Fruit fly (Drosophila melanogaster) whole organism, embryonic: Measurements from ENCODE around the gene CG7650.

ENCODE experiments used
- Bgb ChIP-seq: fragments of 200-800 bp; sonication (Bioruptor generic); IDR thresholded peaks from 2 replicates; pipeline ENCODE4 v1.3.6; 2022; ENCODE audit warnings: missing biosample characterization, missing genetic modification characterization; ENCODE audit not compliant: partially characterized antibody
- CG1024 ChIP-seq: fragments of 200-800 bp; sonication (Bioruptor generic); IDR thresholded peaks from 2 replicates; pipeline ENCODE4 v1.3.6; 2022; ENCODE audit warnings: missing biosample characterization, missing genetic modification characterization
- CG13123 ChIP-seq: fragments of 200-800 bp; sonication (Bioruptor generic); optimal IDR thresholded peaks from 2 replicates; lab custom pipeline; 2016; ENCODE audit warnings: missing biosample characterization, missing genetic modification characterization
- CG13287 ChIP-seq: fragments of 200-800 bp; sonication (Bioruptor generic); IDR thresholded peaks from 2 replicates; pipeline ENCODE4 v1.3.6; 2022; ENCODE audit warnings: missing biosample characterization, missing genetic modification characterization; ENCODE audit not compliant: partially characterized antibody
- CG14860 ChIP-seq: fragments of 200-800 bp; sonication (Bioruptor generic); IDR thresholded peaks from 3 replicates; pipeline ENCODE4 v1.3.6; 2022; ENCODE audit warnings: missing biosample characterization, missing genetic modification characterization; ENCODE audit not compliant: partially characterized antibody
- CG1603 ChIP-seq: fragments of 200-800 bp; sonication (Bioruptor generic); optimal IDR thresholded peaks from 2 replicates; lab custom pipeline; 2019; ENCODE audit warnings: missing biosample characterization, mild to moderate bottlenecking, missing genetic modification characterization, moderate library complexity
- CG17829 ChIP-seq: fragments of 200-800 bp; optimal IDR thresholded peaks from 2 replicates; lab custom pipeline; 2019; ENCODE audit warnings: missing biosample characterization, mild to moderate bottlenecking, missing genetic modification characterization, moderate library complexity
- CG2116 ChIP-seq: fragments of 200-800 bp; sonication (Bioruptor generic); optimal IDR thresholded peaks from 3 replicates; lab custom pipeline; 2018; ENCODE audit warnings: missing biosample characterization, mild to moderate bottlenecking, missing genetic modification characterization
- CG2712 ChIP-seq: fragments of 200-800 bp; optimal IDR thresholded peaks from 3 replicates; lab custom pipeline; 2019; ENCODE audit warnings: missing biosample characterization, mild to moderate bottlenecking, missing genetic modification characterization, moderate library complexity
- CG42726 ChIP-seq: fragments of 200-800 bp; sonication (Bioruptor generic); IDR thresholded peaks from 2 replicates; pipeline ENCODE4 v1.3.6; 2022; ENCODE audit warnings: missing biosample characterization, missing genetic modification characterization; ENCODE audit not compliant: partially characterized antibody
- CG7745 ChIP-seq: fragments of 200-800 bp; sonication (Bioruptor generic); optimal IDR thresholded peaks from 2 replicates; lab custom pipeline; 2018; ENCODE audit warnings: missing biosample characterization, mild to moderate bottlenecking, missing genetic modification characterization, moderate library complexity
- CG7963 ChIP-seq: fragments of 200-800 bp; sonication (Bioruptor generic); IDR thresholded peaks from 3 replicates; pipeline ENCODE4 v1.3.6; 2022; ENCODE audit warnings: missing biosample characterization, missing genetic modification characterization; ENCODE audit not compliant: partially characterized antibody
- CG8290 ChIP-seq, 3 experiments: fragments of 200-800 bp; sonication (Bioruptor generic); optimal IDR thresholded peaks; 2 replicates each; lab custom pipeline; 2016 to 2019; ENCODE audit warnings: missing biosample characterization in 3 of 3, missing genetic modification characterization in 3 of 3, mild to moderate bottlenecking in 2 of 3, moderate library complexity in 1 of 3
- CG9932 ChIP-seq: fragments of 200-800 bp; sonication (Bioruptor generic); IDR thresholded peaks from 2 replicates; pipeline ENCODE4 v1.3.6; 2022; ENCODE audit warnings: missing biosample characterization, missing genetic modification characterization
- Camta ChIP-seq: fragments of 200-800 bp; sonication (Bioruptor generic); optimal IDR thresholded peaks from 2 replicates; lab custom pipeline; 2016; ENCODE audit warnings: missing biosample characterization, missing genetic modification characterization
- Doc3 ChIP-seq: fragments of 200-800 bp; sonication (Bioruptor generic); IDR thresholded peaks from 3 replicates; pipeline ENCODE4 v1.3.6; 2022; ENCODE audit warnings: missing biosample characterization, missing genetic modification characterization; ENCODE audit not compliant: partially characterized antibody
- Dp ChIP-seq: fragments of 200-800 bp; sonication (Bioruptor generic); optimal IDR thresholded peaks from 2 replicates; lab custom pipeline; 2018; ENCODE audit warnings: missing biosample characterization, mild to moderate bottlenecking, missing genetic modification characterization, moderate library complexity
- Dref ChIP-seq: fragments of 200-800 bp; sonication (Bioruptor generic); IDR thresholded peaks from 2 replicates; pipeline ENCODE4 v1.3.6; 2022; ENCODE audit warnings: missing biosample characterization, missing genetic modification characterization
- Fer1 ChIP-seq: fragments of 200-800 bp; sonication (Bioruptor generic); optimal IDR thresholded peaks from 2 replicates; lab custom pipeline; 2017; ENCODE audit warnings: missing biosample characterization, mild to moderate bottlenecking, missing genetic modification characterization
- HmgZ ChIP-seq: fragments of 200-800 bp; sonication (Bioruptor generic); optimal IDR thresholded peaks from 2 replicates; lab custom pipeline; 2018; ENCODE audit warnings: missing biosample characterization, mild to moderate bottlenecking, missing genetic modification characterization
- MBD-R2 ChIP-seq: fragments of 200-800 bp; sonication (Bioruptor generic); IDR thresholded peaks from 2 replicates; pipeline ENCODE4 v1.3.6; 2022; ENCODE audit warnings: missing biosample characterization, missing genetic modification characterization
- MESR4 ChIP-seq: fragments of 200-800 bp; sonication (Bioruptor generic); optimal IDR thresholded peaks from 2 replicates; lab custom pipeline; 2018; ENCODE audit warnings: missing biosample characterization, mild to moderate bottlenecking, missing genetic modification characterization, moderate library complexity
- Stat92E ChIP-seq, 3 experiments: fragments of >200 bp in 2 of 3; fragments of 200-800 bp in 1 of 3; sonication (Bioruptor generic) in 1 of 3; optimal IDR thresholded peaks; 2 replicates each; lab custom pipeline; 2017 to 2019; ENCODE audit warnings: missing biosample characterization in 3 of 3, missing genetic modification characterization in 3 of 3, mild to moderate bottlenecking in 1 of 3, moderate library complexity in 1 of 3
- YL-1 ChIP-seq: fragments of 200-800 bp; sonication (Bioruptor generic); optimal IDR thresholded peaks from 3 replicates; lab custom pipeline; 2017; ENCODE audit warnings: missing biosample characterization, mild to moderate bottlenecking, missing genetic modification characterization
- amos ChIP-seq: fragments of 200-800 bp; sonication (Bioruptor generic); IDR thresholded peaks from 2 replicates; pipeline ENCODE4 v1.3.6; 2022; ENCODE audit warnings: missing biosample characterization, missing genetic modification characterization; ENCODE audit not compliant: partially characterized antibody
- aop ChIP-seq: fragments of 200-800 bp; sonication (Bioruptor generic); IDR thresholded peaks from 2 replicates; pipeline ENCODE4 v1.3.6; 2022; ENCODE audit warnings: missing biosample characterization, missing genetic modification characterization
- ase ChIP-seq: fragments of 200-800 bp; sonication (Bioruptor generic); IDR thresholded peaks from 3 replicates; pipeline ENCODE4 v1.3.6; 2022; ENCODE audit warnings: missing biosample characterization, missing genetic modification characterization
- chinmo ChIP-seq: fragments of 200-800 bp; sonication (Bioruptor generic); IDR thresholded peaks from 4 replicates; pipeline ENCODE4 v1.3.6; 2022; ENCODE audit warnings: missing biosample characterization, missing genetic modification characterization; ENCODE audit not compliant: partially characterized antibody
- dimm ChIP-seq: fragments of 200-800 bp; sonication (Bioruptor generic); IDR thresholded peaks from 2 replicates; pipeline ENCODE4 v1.3.6; 2022; ENCODE audit warnings: missing biosample characterization, missing genetic modification characterization
- gcm2 ChIP-seq: fragments of 200-800 bp; sonication (Bioruptor generic); optimal IDR thresholded peaks from 2 replicates; lab custom pipeline; 2016; ENCODE audit warnings: missing biosample characterization, missing genetic modification characterization
- h ChIP-seq: fragments of >200 bp; optimal IDR thresholded peaks from 2 replicates; lab custom pipeline; 2017
- ken ChIP-seq: fragments of 200-800 bp; sonication (Bioruptor generic); IDR thresholded peaks from 3 replicates; pipeline ENCODE4 v1.3.6; 2022; ENCODE audit warnings: missing biosample characterization, missing genetic modification characterization
- knrl ChIP-seq: fragments of 200-800 bp; sonication (Bioruptor generic); IDR thresholded peaks from 3 replicates; pipeline ENCODE4 v1.3.6; 2022; ENCODE audit warnings: missing biosample characterization, missing genetic modification characterization; ENCODE audit not compliant: partially characterized antibody
- pzg ChIP-seq: fragments of 200-800 bp; sonication (Bioruptor generic); optimal IDR thresholded peaks from 3 replicates; lab custom pipeline; 2018; ENCODE audit warnings: missing biosample characterization, mild to moderate bottlenecking, missing genetic modification characterization, moderate library complexity
- slp2 ChIP-seq: fragments of 200-800 bp; sonication (Bioruptor generic); optimal IDR thresholded peaks from 2 replicates; lab custom pipeline; 2016; ENCODE audit warnings: missing biosample characterization, missing genetic modification characterization
- tna ChIP-seq: fragments of 200-800 bp; sonication (Bioruptor generic); IDR thresholded peaks from 2 replicates; pipeline ENCODE4 v1.3.6; 2022; ENCODE audit warnings: missing biosample characterization, missing genetic modification characterization; ENCODE audit not compliant: partially characterized antibody
- tup ChIP-seq: fragments of 200-800 bp; sonication (Bioruptor generic); optimal IDR thresholded peaks from 2 replicates; lab custom pipeline; 2016; ENCODE audit warnings: missing biosample characterization, mild to moderate bottlenecking, missing genetic modification characterization, moderate library complexity
- vvl ChIP-seq: fragments of 200-800 bp; sonication (Bioruptor generic); IDR thresholded peaks from 2 replicates; pipeline ENCODE4 v1.3.6; 2022; ENCODE audit warnings: missing biosample characterization, missing genetic modification characterization
- zen2 ChIP-seq: fragments of 200-800 bp; sonication (Bioruptor generic); IDR thresholded peaks from 3 replicates; pipeline ENCODE4 v1.3.6; 2022; ENCODE audit warnings: missing biosample characterization, missing genetic modification characterization; ENCODE audit not compliant: partially characterized antibody

CG7650 gene

DNA sequence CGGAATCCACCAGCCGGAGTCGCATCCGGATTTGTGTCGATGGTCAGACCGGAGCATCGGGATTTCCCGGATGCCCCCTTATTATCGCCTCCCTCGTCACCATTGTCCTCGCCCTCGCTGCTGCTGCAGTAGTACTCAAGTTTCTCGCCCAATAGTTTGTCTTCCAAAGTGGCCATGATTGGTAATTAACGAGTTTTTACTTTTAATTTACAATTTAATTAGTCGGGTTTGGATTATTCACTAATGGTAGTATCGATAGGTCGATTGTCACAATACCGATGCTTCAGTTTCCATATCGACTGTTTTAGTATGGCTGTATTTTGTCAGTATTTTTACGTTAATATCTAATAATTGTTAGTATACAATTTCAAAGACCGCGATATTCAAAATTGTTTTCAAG, at the start of gene CG7650 (continued):
- peak; percentile 39 for TF ChIP-seq CG1603 (tag; lab: Kevin White, UChicago)
- TF ChIP-seq chinmo (GFP tag; lab: Robert Waterston, UW): peak; percentile 87; the same call in 2 of the 4 replicates
- TF ChIP-seq slp2 (GFP tag; lab: Kevin White, UChicago): peak; percentile 3
- no peak for TF ChIP-seq CG9932 (GFP tag; lab: Robert Waterston, UW)
- no peak for TF ChIP-seq Camta (GFP tag; lab: Kevin White, UChicago)
- TF ChIP-seq CG13287 (GFP tag; lab: Robert Waterston, UW): peak; percentile 97
- peak; percentile 68 for TF ChIP-seq MBD-R2 (GFP tag; lab: Robert Waterston, UW)
- TF ChIP-seq HmgZ (tag; lab: Kevin White, UChicago): peak; percentile 37
- TF ChIP-seq amos (GFP tag; lab: Robert Waterston, UW): peak; percentile 92
- TF ChIP-seq ken (GFP tag; lab: Robert Waterston, UW): no peak
- TF ChIP-seq pzg (GFP tag; lab: Kevin White, UChicago): peak; percentile 81
- peak; percentile 69 for TF ChIP-seq tna (GFP tag; lab: Robert Waterston, UW)
- TF ChIP-seq CG1024 (GFP tag; lab: Robert Waterston, UW): no peak
- peak; percentile 74 for TF ChIP-seq YL-1 (GFP tag; lab: Kevin White, UChicago)
- TF ChIP-seq Fer1: peak; percentile 16
- peak; percentile 74; the same call in 1 of the 2 replicates for TF ChIP-seq CG42726 (GFP tag; lab: Robert Waterston, UW)
- TF ChIP-seq Doc3 (GFP tag; lab: Robert Waterston, UW): peak; percentile 90
- TF ChIP-seq tup (GFP tag; lab: Kevin White, UChicago): no peak
- no peak for TF ChIP-seq aop
- no peak for TF ChIP-seq CG13123 (GFP tag; lab: Kevin White, UChicago)
- TF ChIP-seq CG8290 (GFP tag; optimal IDR thresholded peaks at IDR 0.05; lab: Kevin White, UChicago): no peak
- TF ChIP-seq CG8290 (tag; optimal IDR thresholded peaks at IDR 0.05; lab: Kevin White, UChicago): no peak
- TF ChIP-seq vvl (GFP tag; lab: Robert Waterston, UW): peak; percentile 29; the same call in 1 of the 2 replicates
- peak; percentile 93 for TF ChIP-seq zen2 (GFP tag; lab: Robert Waterston, UW)
- TF ChIP-seq Bgb (GFP tag; lab: Robert Waterston, UW): peak; percentile 93
- peak; percentile 22 for TF ChIP-seq CG2712
- TF ChIP-seq ase (GFP tag; lab: Robert Waterston, UW): no peak
- TF ChIP-seq CG17829 (tag; lab: Kevin White, UChicago): peak; percentile 34
- TF ChIP-seq CG7963 (GFP tag; lab: Robert Waterston, UW): peak; percentile 79
- TF ChIP-seq CG2116 (GFP tag; lab: Kevin White, UChicago): peak; percentile 76
- peak in 1 of 3 experiments; percentile 65 for TF ChIP-seq Stat92E (GFP tag; optimal IDR thresholded peaks at IDR 0.05; lab: Kevin White, UChicago)
- peak; percentile 93 for TF ChIP-seq Dp (GFP tag; lab: Kevin White, UChicago)
- peak; percentile 91 for TF ChIP-seq Dref
- TF ChIP-seq CG7745 (tag; lab: Kevin White, UChicago): peak; percentile 96
- TF ChIP-seq gcm2 (GFP tag; lab: Kevin White, UChicago): no peak
- TF ChIP-seq knrl (GFP tag; lab: Robert Waterston, UW): peak; percentile 86
- TF ChIP-seq CG14860 (GFP tag; lab: Robert Waterston, UW): peak; percentile 83
- no peak for TF ChIP-seq h (lab: Kevin White, UChicago)
- no peak for TF ChIP-seq dimm (GFP tag; lab: Robert Waterston, UW)
- TF ChIP-seq MESR4 (GFP tag; lab: Kevin White, UChicago): peak; percentile 87
